Fruit fly (Drosophila melanogaster) whole organism, pupa: ENCODE data around the gene Jon99Fi.

Experiments used
- CG10348 ChIP-seq: fragments of 200-800 bp; sonication (Bioruptor generic); IDR thresholded peaks from 2 replicates; pipeline ENCODE4 v1.3.6; 2022; ENCODE audit warnings: missing biosample characterization, missing genetic modification characterization
- CG12605 ChIP-seq: fragments of 200-800 bp; sonication (Bioruptor generic); IDR thresholded peaks from 2 replicates; pipeline ENCODE4 v1.3.6; 2022; ENCODE audit warnings: missing biosample characterization, missing genetic modification characterization
- CG13204 ChIP-seq: fragments of 200-800 bp; sonication (Bioruptor generic); optimal IDR thresholded peaks from 2 replicates; lab custom pipeline; 2018; ENCODE audit warnings: missing biosample characterization, mild to moderate bottlenecking, missing genetic modification characterization, moderate library complexity
- CG14655 ChIP-seq: fragments of 200-800 bp; sonication (Bioruptor generic); optimal IDR thresholded peaks from 3 replicates; lab custom pipeline; 2017; ENCODE audit warnings: mild to moderate bottlenecking, missing biosample characterization, missing genetic modification reagents, missing genetic modification characterization
- CG15710 ChIP-seq: fragments of 200-800 bp; sonication (Bioruptor generic); optimal IDR thresholded peaks from 2 replicates; lab custom pipeline; 2018; ENCODE audit warnings: missing biosample characterization, mild to moderate bottlenecking, missing genetic modification characterization, moderate library complexity
- CG17806 ChIP-seq: fragments of 200-800 bp; sonication (Bioruptor generic); optimal IDR thresholded peaks from 2 replicates; lab custom pipeline; 2018; ENCODE audit warnings: missing biosample characterization, mild to moderate bottlenecking, missing genetic modification characterization, moderate library complexity
- CG32121 ChIP-seq: fragments of 200-800 bp; sonication (Bioruptor generic); IDR thresholded peaks from 2 replicates; pipeline ENCODE4 v1.3.6; 2022; ENCODE audit warnings: missing biosample characterization, missing genetic modification characterization
- CG34367 ChIP-seq: fragments of 200-800 bp; sonication (Bioruptor generic); optimal IDR thresholded peaks from 2 replicates; lab custom pipeline; 2018; ENCODE audit warnings: missing biosample characterization, mild to moderate bottlenecking, missing genetic modification characterization
- CG4496 ChIP-seq: fragments of 200-800 bp; sonication (Bioruptor generic); IDR thresholded peaks from 3 replicates; pipeline ENCODE4 v1.3.6; 2022; ENCODE audit warnings: missing biosample characterization, missing genetic modification characterization
- CG8159 ChIP-seq: fragments of 200-800 bp; sonication (Bioruptor generic); optimal IDR thresholded peaks from 3 replicates; lab custom pipeline; 2018; ENCODE audit warnings: missing biosample characterization, mild to moderate bottlenecking, missing genetic modification characterization, moderate library complexity
- CG8301 ChIP-seq: fragments of 200-800 bp; sonication (Bioruptor generic); optimal IDR thresholded peaks from 2 replicates; lab custom pipeline; 2018; ENCODE audit warnings: missing biosample characterization, mild to moderate bottlenecking, missing genetic modification characterization
- CG9948 ChIP-seq: fragments of 200-800 bp; sonication (Bioruptor generic); optimal IDR thresholded peaks from 2 replicates; lab custom pipeline; 2018; ENCODE audit warnings: missing biosample characterization, mild to moderate bottlenecking, missing genetic modification characterization, moderate library complexity
- D1 ChIP-seq: fragments of 200-800 bp; sonication (Bioruptor generic); optimal IDR thresholded peaks from 2 replicates; lab custom pipeline; 2018; ENCODE audit warnings: missing biosample characterization, mild to moderate bottlenecking, missing genetic modification characterization, moderate library complexity
- EcR ChIP-seq: fragments of 200-800 bp; sonication (Bioruptor generic); optimal IDR thresholded peaks from 3 replicates; lab custom pipeline; 2019; ENCODE audit warnings: missing biosample characterization, missing genetic modification characterization, mild to moderate bottlenecking, moderate library complexity, missing genetic modification reagents
- Ets98B ChIP-seq: fragments of 200-800 bp; sonication (Bioruptor generic); IDR thresholded peaks from 2 replicates; pipeline ENCODE4 v1.3.6; 2022; ENCODE audit warnings: missing biosample characterization, missing genetic modification characterization
- Pif1A ChIP-seq: fragments of 200-800 bp; sonication (Bioruptor generic); optimal IDR thresholded peaks from 3 replicates; lab custom pipeline; 2016; ENCODE audit warnings: missing biosample characterization, missing genetic modification characterization
- Pif1B ChIP-seq: fragments of 200-800 bp; sonication (Bioruptor generic); optimal IDR thresholded peaks from 3 replicates; lab custom pipeline; 2016; ENCODE audit warnings: missing biosample characterization, missing genetic modification characterization
- Snoo ChIP-seq: fragments of 200-800 bp; sonication (Bioruptor generic); optimal IDR thresholded peaks from 3 replicates; lab custom pipeline; 2017; ENCODE audit warnings: missing biosample characterization, mild to moderate bottlenecking, missing genetic modification characterization, inconsistent platforms
- fd96Ca ChIP-seq: fragments of 200-800 bp; sonication (Bioruptor generic); IDR thresholded peaks from 3 replicates; pipeline ENCODE4 v1.3.6; 2022; ENCODE audit warnings: missing biosample characterization, missing genetic modification characterization
- gl ChIP-seq: fragments of 200-800 bp; sonication (Bioruptor generic); optimal IDR thresholded peaks from 2 replicates; lab custom pipeline; 2018; ENCODE audit warnings: missing biosample characterization, mild to moderate bottlenecking, missing genetic modification characterization
- rn ChIP-seq: fragments of 200-800 bp; sonication (Bioruptor generic); IDR thresholded peaks from 2 replicates; pipeline ENCODE4 v1.3.6; 2022; ENCODE audit warnings: missing biosample characterization, missing genetic modification characterization

Jon99Fi gene

DNA sequence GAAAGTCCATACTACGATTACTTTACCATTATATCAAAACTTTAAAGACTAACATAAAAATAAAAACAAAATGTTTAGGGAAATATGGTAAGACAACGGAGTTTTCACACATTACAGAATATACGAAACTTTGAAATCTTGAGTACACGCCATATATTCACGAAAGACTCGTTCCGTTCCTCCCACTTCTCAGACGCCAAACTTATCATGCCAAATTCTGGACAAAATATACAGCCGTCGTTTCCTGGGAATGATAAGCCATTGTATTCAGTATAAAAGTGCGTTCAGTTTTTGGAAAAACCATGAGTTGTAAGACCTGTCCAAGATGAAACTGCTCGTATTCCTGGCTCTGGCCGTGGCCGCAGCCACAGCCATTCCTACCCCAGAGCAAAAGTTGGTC, at the start of gene Jon99Fi:
Gene Jon99Fi, plus strand, starts transcription at position 301 of the 400 bp plus-strand sequence.
- TF ChIP-seq CG8159 (tag; lab: Kevin White, UChicago) (no peak), Pif1B (GFP tag; lab: Kevin White, UChicago) (no peak), EcR (GFP tag; lab: Kevin White, UChicago) (no peak), CG10348 (GFP tag; lab: Robert Waterston, UW) (no peak), CG34367 (no peak), CG8301 (tag; lab: Kevin White, UChicago) (no peak), CG17806 (tag; lab: Kevin White, UChicago) (no peak), CG15710 (no peak), CG14655 (GFP tag; lab: Kevin White, UChicago) (no peak)

DNA sequence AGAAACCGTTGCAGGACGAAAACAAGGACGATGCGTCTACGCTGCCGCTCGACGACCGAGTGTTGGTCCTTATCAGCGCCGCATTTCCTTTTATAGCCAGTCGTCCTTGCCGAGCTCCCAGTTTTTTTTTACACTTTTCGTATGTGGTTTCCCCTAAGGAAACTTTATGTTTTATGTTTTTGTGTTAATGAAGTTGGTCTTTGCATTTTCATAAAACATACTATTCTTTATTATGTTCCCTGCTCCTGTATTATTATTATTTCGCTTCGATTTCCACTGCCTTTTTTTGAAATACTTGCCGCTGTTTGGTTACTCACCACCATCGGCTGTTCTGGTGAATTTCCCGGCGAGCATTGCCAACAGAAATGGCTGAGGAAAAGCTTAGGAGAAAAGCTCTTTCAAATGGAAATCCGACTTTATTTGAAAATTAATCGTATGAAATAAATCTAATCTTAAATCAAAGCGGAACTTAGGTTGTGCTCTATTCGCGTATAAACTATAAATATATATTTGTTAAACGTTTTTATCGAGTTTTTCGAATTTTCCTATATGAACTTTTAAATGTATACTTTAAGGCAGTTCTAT, 45.1 kb upstream of the Jon99Fi start, which contains the start of gene CG15537:
Gene CG15537, minus strand, starts transcription at position 51 of the 585 bp plus-strand sequence.
- TF ChIP-seq CG10348 (GFP tag; lab: Robert Waterston, UW), result no peak
- TF ChIP-seq, all 21 proteins: peak for 0

DNA sequence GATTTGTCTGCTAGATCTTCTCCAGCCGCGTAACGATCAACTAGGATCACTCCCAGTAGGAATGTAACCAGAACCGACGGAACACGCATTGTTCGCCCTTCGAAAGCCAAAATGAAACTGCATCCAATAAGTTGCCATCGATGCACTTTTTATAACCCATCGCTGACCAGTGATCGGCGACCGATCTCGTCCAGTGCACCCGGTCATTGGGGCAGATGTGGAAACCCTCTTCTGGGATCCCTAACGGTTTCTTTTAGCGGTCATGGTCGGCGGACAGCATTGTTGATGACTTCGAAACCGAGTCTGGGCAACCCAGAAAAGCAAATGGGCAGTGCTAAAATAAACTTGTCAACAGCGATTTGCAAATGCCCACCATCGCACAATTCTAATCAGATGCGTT, 43.8 kb upstream of the Jon99Fi start, which contains the start of gene Osi23:
Gene Osi23, minus strand, starts transcription at position 101 of the 400 bp plus-strand sequence.
- TF ChIP-seq CG34367 (no peak), Pif1B (GFP tag; lab: Kevin White, UChicago) (no peak), fd96Ca (GFP tag; lab: Robert Waterston, UW) (no peak)

DNA sequence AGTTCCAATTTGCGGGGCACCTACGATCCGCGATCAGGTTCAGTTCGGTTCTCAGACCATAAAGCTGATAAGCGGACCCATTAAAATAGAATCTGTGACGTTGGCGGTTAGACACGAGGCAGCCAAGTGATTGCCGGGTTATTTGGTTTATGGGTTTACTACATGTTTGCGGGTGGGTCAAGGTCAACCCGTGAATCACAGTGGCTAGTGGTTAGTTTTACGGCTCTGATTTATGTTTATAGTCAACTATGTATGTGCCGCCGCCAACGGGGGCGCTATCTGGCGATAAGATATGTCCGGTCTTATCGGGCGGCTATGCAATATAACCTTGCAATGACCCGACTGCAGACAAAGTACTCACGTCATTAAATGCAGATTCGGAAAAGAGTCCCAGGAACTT, 39.3 kb upstream of the Jon99Fi start:
- no peak for TF ChIP-seq CG4496 (GFP tag; lab: Robert Waterston, UW)
- TF ChIP-seq CG8301 (tag; lab: Kevin White, UChicago), result no peak
- no peak for TF ChIP-seq CG32121
- no peak for TF ChIP-seq rn (GFP tag; lab: Robert Waterston, UW)
- TF ChIP-seq CG14655 (GFP tag; lab: Kevin White, UChicago), result no peak
- TF ChIP-seq CG15710, result no peak
- TF ChIP-seq CG10348 (GFP tag; lab: Robert Waterston, UW), result no peak
- TF ChIP-seq EcR (GFP tag; lab: Kevin White, UChicago), result no peak
- TF ChIP-seq Pif1A (GFP tag; lab: Kevin White, UChicago), result no peak
- no peak for TF ChIP-seq CG34367
- no peak for TF ChIP-seq gl (tag; lab: Kevin White, UChicago)
- no peak for TF ChIP-seq CG8159 (tag; lab: Kevin White, UChicago)
- TF ChIP-seq Pif1B (GFP tag; lab: Kevin White, UChicago), result no peak

DNA sequence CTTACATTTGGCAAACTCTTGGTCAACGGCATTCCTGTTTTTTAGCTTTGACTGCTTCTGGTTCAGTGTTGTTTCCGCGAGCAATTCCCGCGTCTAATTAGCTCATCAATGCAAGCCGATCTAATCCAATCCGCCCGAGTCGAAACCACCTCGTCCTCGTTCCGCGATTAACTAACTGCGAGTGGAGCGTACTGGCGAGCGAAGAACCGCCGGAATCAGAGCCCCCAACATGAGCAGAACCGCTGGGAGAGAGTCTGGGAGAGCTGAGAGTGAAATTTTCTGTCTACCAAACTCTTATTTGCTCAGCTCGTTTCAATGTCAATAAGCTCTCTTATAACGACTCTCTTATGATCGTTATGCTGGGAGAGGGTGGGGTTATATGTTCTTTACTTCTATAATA, 38.5 kb upstream of the Jon99Fi start:
- TF ChIP-seq CG10348 (GFP tag; lab: Robert Waterston, UW) (no peak), CG14655 (GFP tag; lab: Kevin White, UChicago) (no peak), CG17806 (tag; lab: Kevin White, UChicago) (peak; percentile 2), CG32121 (no peak), EcR (GFP tag; lab: Kevin White, UChicago) (no peak), Ets98B (GFP tag; lab: Robert Waterston, UW) (peak; percentile 39; the same call in 1 of the 2 replicates), CG9948 (tag; lab: Kevin White, UChicago) (no peak), rn (GFP tag; lab: Robert Waterston, UW) (no peak), gl (tag; lab: Kevin White, UChicago) (peak; percentile 31), CG13204 (GFP tag; lab: Kevin White, UChicago) (peak; percentile 37), CG12605 (GFP tag; lab: Robert Waterston, UW) (peak; percentile 33; the same call in 1 of the 2 replicates), CG8159 (tag; lab: Kevin White, UChicago) (no peak), CG34367 (peak; percentile 16), fd96Ca (GFP tag; lab: Robert Waterston, UW) (peak; percentile 32; the same call in 1 of the 3 replicates), CG4496 (GFP tag; lab: Robert Waterston, UW) (peak; percentile 48; the same call in 1 of the 3 replicates), Pif1A (GFP tag; lab: Kevin White, UChicago) (peak; percentile 77), Pif1B (GFP tag; lab: Kevin White, UChicago) (peak; percentile 80), D1 (tag; lab: Kevin White, UChicago) (no peak), Snoo (tag; lab: Kevin White, UChicago) (peak; percentile 62), CG15710 (no peak), CG8301 (tag; lab: Kevin White, UChicago) (no peak)

DNA sequence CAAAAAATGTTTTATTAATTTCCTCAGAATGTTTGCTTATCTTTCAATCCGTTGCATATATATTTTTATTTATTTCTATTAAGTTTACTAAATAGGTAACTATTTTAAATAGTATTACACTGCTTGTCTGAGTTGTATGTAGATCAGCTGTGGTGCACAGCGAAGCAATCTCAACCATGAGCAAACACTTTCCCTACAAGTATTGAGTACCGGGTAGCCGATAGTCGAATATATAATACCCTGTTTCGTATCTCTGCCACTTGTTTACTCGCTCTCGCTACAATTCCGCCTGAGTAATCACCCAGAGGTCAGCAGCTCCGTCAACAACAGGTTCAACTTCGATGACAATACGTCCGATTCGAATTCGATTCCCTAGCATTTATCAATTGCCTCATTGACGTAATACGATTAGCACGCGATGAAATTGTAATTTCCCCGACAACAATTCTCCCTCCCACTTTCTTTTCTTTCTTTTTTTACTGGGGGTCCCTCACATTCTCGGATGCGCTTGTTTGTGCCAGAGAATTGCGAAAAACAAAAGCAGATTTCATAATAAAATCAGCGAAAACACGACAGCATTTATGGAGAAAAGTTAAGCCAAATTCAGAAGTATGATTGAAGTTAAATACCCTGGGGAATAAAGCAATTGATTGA, 37.9 kb upstream of the Jon99Fi start:
- TF ChIP-seq EcR (GFP tag; lab: Kevin White, UChicago) (peak; percentile 27), fd96Ca (GFP tag; lab: Robert Waterston, UW) (no peak), CG14655 (GFP tag; lab: Kevin White, UChicago) (no peak)
